Worm (Caenorhabditis elegans): ENCODE data around the gene C35C5.10.

C35C5.10 gene

ce11 chrX:11563663-11564062, 7.6 kb downstream of the C35C5.10 start, which contains the start of gene trpp-9 (continued):
- TF ChIP-seq skn-1 (tag; optimal IDR thresholded peaks at IDR 0.05), result no peak
- no peak for TF ChIP-seq unc-39 (tag; optimal IDR thresholded peaks at IDR 0.05)
- no peak for TF ChIP-seq nhr-76 (tag; optimal IDR thresholded peaks at IDR 0.05)
- no peak for TF ChIP-seq set-16 (GFP tag; IDR thresholded peaks at IDR 0.05)
- no peak for TF ChIP-seq dmd-8 (GFP tag; IDR thresholded peaks at IDR 0.05)
- TF ChIP-seq snpc-1.2 (GFP tag; IDR thresholded peaks at IDR 0.05), result no peak
- peak; percentile 15 for TF ChIP-seq rbr-2 (tag; optimal IDR thresholded peaks at IDR 0.05)
- TF ChIP-seq php-3 (GFP tag; IDR thresholded peaks at IDR 0.05), result no peak
- TF ChIP-seq ama-1 (optimal IDR thresholded peaks at IDR 0.05), result no peak
- no peak for TF ChIP-seq egl-43 (GFP tag; IDR thresholded peaks at IDR 0.05)
- TF ChIP-seq pqm-1 (tag; optimal IDR thresholded peaks at IDR 0.05), result no peak
- peak; percentile 77 for TF ChIP-seq mep-1 (tag; optimal IDR thresholded peaks at IDR 0.05)
- no peak for TF ChIP-seq ceh-82 (tag; optimal IDR thresholded peaks at IDR 0.05)
- TF ChIP-seq hmg-1.1 (GFP tag; IDR thresholded peaks at IDR 0.05), result peak; percentile 75
- TF ChIP-seq lin-38 (GFP tag; IDR thresholded peaks at IDR 0.05), result no peak
- no peak for TF ChIP-seq lin-29 (GFP tag; IDR thresholded peaks at IDR 0.05)
- no peak for TF ChIP-seq spr-1 (tag; optimal IDR thresholded peaks at IDR 0.05)
- no peak for TF ChIP-seq spr-3 (GFP tag; optimal IDR thresholded peaks at IDR 0.05)
- no peak for TF ChIP-seq D1046.2 (GFP tag; IDR thresholded peaks at IDR 0.05)
- no peak for TF ChIP-seq lin-15B (tag; optimal IDR thresholded peaks at IDR 0.05)
- no peak for TF ChIP-seq sdz-12 (GFP tag; optimal IDR thresholded peaks at IDR 0.05)
- TF ChIP-seq ceh-20 (GFP tag; IDR thresholded peaks at IDR 0.05), result no peak
- TF ChIP-seq lin-1 (GFP tag; IDR thresholded peaks at IDR 0.05), result no peak
- peak; percentile 50; the same call in 1 of the 2 replicates for TF ChIP-seq dmd-6 (GFP tag; IDR thresholded peaks at IDR 0.05)
- no peak for TF ChIP-seq saeg-2 (GFP tag; IDR thresholded peaks at IDR 0.05)
- TF ChIP-seq vab-7 (GFP tag; IDR thresholded peaks at IDR 0.05), result no peak
- no peak for TF ChIP-seq Y5F2A.4 (GFP tag; optimal IDR thresholded peaks at IDR 0.05)
- no peak for TF ChIP-seq ceh-28 (tag; optimal IDR thresholded peaks at IDR 0.05)
- TF ChIP-seq zip-11 (GFP tag; IDR thresholded peaks at IDR 0.05), result no peak

- no peak for TF ChIP-seq zip-2 (tag; optimal IDR thresholded peaks at IDR 0.05)
- no peak for TF ChIP-seq duxl-1 (tag; optimal IDR thresholded peaks at IDR 0.05; ENCODE audit: poor library complexity)
- TF ChIP-seq ama-1 (optimal IDR thresholded peaks at IDR 0.05), result no peak
- TF ChIP-seq fkh-10 (GFP tag; optimal IDR thresholded peaks at IDR 0.05), result peak; percentile 78
- no peak for TF ChIP-seq pqm-1 (tag; optimal IDR thresholded peaks at IDR 0.05)
- TF ChIP-seq ceh-82 (tag; optimal IDR thresholded peaks at IDR 0.05), result no peak
- no peak for TF ChIP-seq ceh-28 (tag; optimal IDR thresholded peaks at IDR 0.05)
- no peak for TF ChIP-seq hlh-30 (tag; optimal IDR thresholded peaks at IDR 0.05; ENCODE audit: insufficient read depth)
- TF ChIP-seq mdt-29 (GFP tag; IDR thresholded peaks at IDR 0.05), result no peak
- peak; percentile 50 for TF ChIP-seq aha-1 (tag)
- TF ChIP-seq arid-1 (GFP tag; conservative IDR thresholded peaks at IDR 0.05), result no peak
- no peak for TF ChIP-seq sdz-12 (GFP tag; optimal IDR thresholded peaks at IDR 0.05)
- TF ChIP-seq php-3 (GFP tag; IDR thresholded peaks at IDR 0.05), result no peak
- no peak for TF ChIP-seq nhr-76 (tag; optimal IDR thresholded peaks at IDR 0.05)
- TF ChIP-seq lin-39 (tag; optimal IDR thresholded peaks at IDR 0.05), result no peak
- no peak for TF ChIP-seq tra-1 (GFP tag; IDR thresholded peaks at IDR 0.05)
- TF ChIP-seq unc-62 (GFP tag; optimal IDR thresholded peaks at IDR 0.05 in 1 of 2), result peak in 1 of 2 experiments; percentile 6
- TF ChIP-seq unc-62 (tag; optimal IDR thresholded peaks at IDR 0.05), result no peak
- TF ChIP-seq ces-1 (GFP tag; optimal IDR thresholded peaks at IDR 0.05), result peak; percentile 23
- TF ChIP-seq nhr-102 (tag; optimal IDR thresholded peaks at IDR 0.05), result no peak
- no peak for TF ChIP-seq F44E2.7 (GFP tag; IDR thresholded peaks at IDR 0.05)
These were observed 13.8 kb downstream of the C35C5.10 start for ce11 chrX:11569744-11570359.
